Worm (Caenorhabditis elegans): ENCODE data around the gene gldi-2.

The gldi-2 gene

ce11 chrII:6746404-6746803 is 36.8 kb upstream of the gldi-2 start, which contains the start of gene F41G3.5:
Gene F41G3.5, plus strand, starts transcription at chrII:6746704.
- TF ChIP-seq aha-1 (tag) (no peak), snpc-4 (tag; optimal IDR thresholded peaks at IDR 0.05) (no peak), unc-62 (GFP tag; optimal IDR thresholded peaks at IDR 0.05 in 1 of 2) (no peak), unc-62 (tag; optimal IDR thresholded peaks at IDR 0.05) (no peak), ama-1 (optimal IDR thresholded peaks at IDR 0.05) (no peak), dmd-9 (GFP tag; IDR thresholded peaks at IDR 0.05) (no peak), Y5F2A.4 (GFP tag; optimal IDR thresholded peaks at IDR 0.05) (no peak), spr-1 (tag; optimal IDR thresholded peaks at IDR 0.05) (no peak), D1046.2 (GFP tag; IDR thresholded peaks at IDR 0.05) (no peak), dmd-8 (GFP tag; IDR thresholded peaks at IDR 0.05) (no peak), nhr-25 (tag; optimal IDR thresholded peaks at IDR 0.05; ENCODE audit: borderline replicate concordance, insufficient read depth) (no peak), tag-97 (GFP tag; IDR thresholded peaks at IDR 0.05) (no peak), lin-13 (GFP tag; optimal IDR thresholded peaks at IDR 0.05) (no peak), daf-19 (GFP tag; conservative IDR thresholded peaks at IDR 0.05) (no peak)

- no peak for TF ChIP-seq spr-1 (tag; optimal IDR thresholded peaks at IDR 0.05)
- no peak for TF ChIP-seq lin-1 (GFP tag; IDR thresholded peaks at IDR 0.05)
- TF ChIP-seq lin-29 (GFP tag; IDR thresholded peaks at IDR 0.05): no peak
- TF ChIP-seq Y105C5A.15 (GFP tag; IDR thresholded peaks at IDR 0.05): no peak
- TF ChIP-seq nhr-102 (tag; optimal IDR thresholded peaks at IDR 0.05): no peak
- no peak for TF ChIP-seq fkh-10 (GFP tag; optimal IDR thresholded peaks at IDR 0.05)
- TF ChIP-seq ceh-28 (tag; optimal IDR thresholded peaks at IDR 0.05): no peak
- no peak for TF ChIP-seq php-3 (GFP tag; IDR thresholded peaks at IDR 0.05)
- TF ChIP-seq snpc-4 (tag; optimal IDR thresholded peaks at IDR 0.05): no peak
- TF ChIP-seq nhr-6 (tag; optimal IDR thresholded peaks at IDR 0.05): no peak
- TF ChIP-seq egl-27 (tag; optimal IDR thresholded peaks at IDR 0.05): no peak
- no peak for TF ChIP-seq zfp-2 (tag; optimal IDR thresholded peaks at IDR 0.05)
- no peak for TF ChIP-seq madf-9 (GFP tag; conservative IDR thresholded peaks at IDR 0.05)
- TF ChIP-seq nhr-10 (tag; optimal IDR thresholded peaks at IDR 0.05): no peak
Measured at ce11 chrII:6749422-6749821, 33.8 kb upstream of the gldi-2 start, which contains the start of gene F41G3.10. Gene F41G3.10, minus strand, starts transcription at chrII:6749522.

ce11 chrII:6750929-6751328 is 32.3 kb upstream of the gldi-2 start, which contains the start of gene F41G3.20:
Gene F41G3.20, minus strand, starts transcription at chrII:6751029.
- TF ChIP-seq ceh-82 (tag; optimal IDR thresholded peaks at IDR 0.05) (no peak), tag-97 (GFP tag; IDR thresholded peaks at IDR 0.05) (no peak), zfp-3 (GFP tag; conservative IDR thresholded peaks at IDR 0.05) (no peak), ztf-11 (tag; optimal IDR thresholded peaks at IDR 0.05) (no peak), nhr-41 (GFP tag; IDR thresholded peaks at IDR 0.05) (no peak), zfp-2 (tag; optimal IDR thresholded peaks at IDR 0.05) (no peak), pha-4 (GFP tag; IDR thresholded peaks at IDR 0.05) (no peak), pha-4 (tag; optimal IDR thresholded peaks at IDR 0.05) (no peak), duxl-1 (tag; optimal IDR thresholded peaks at IDR 0.05; ENCODE audit: poor library complexity) (no peak), hif-1 (tag; optimal IDR thresholded peaks at IDR 0.05) (no peak), nhr-102 (tag; optimal IDR thresholded peaks at IDR 0.05) (no peak), ztf-7 (tag; optimal IDR thresholded peaks at IDR 0.05) (no peak), lir-3 (tag; optimal IDR thresholded peaks at IDR 0.05) (no peak), ceh-20 (GFP tag; IDR thresholded peaks at IDR 0.05) (no peak), jun-1 (tag; optimal IDR thresholded peaks at IDR 0.05) (no peak), Y75B8A.6 (GFP tag; IDR thresholded peaks at IDR 0.05) (no peak), unc-62 (GFP tag; optimal IDR thresholded peaks at IDR 0.05 in 1 of 2) (no peak), unc-62 (tag; optimal IDR thresholded peaks at IDR 0.05) (no peak)
